Worm (Caenorhabditis elegans) whole organism, mixed stage, embryonic: ENCODE data around the gene pus-1.

ENCODE experiments used
- bed-3 ChIP-seq: fragments of 200-800 bp; sonication (Bioruptor generic); optimal IDR thresholded peaks from 3 replicates; lab custom pipeline; 2018; ENCODE audit warnings: mild to moderate bottlenecking, missing genetic modification characterization, moderate library complexity, missing compliant biosample characterization
- flh-1 ChIP-seq: fragments of 200-800 bp; sonication (Bioruptor generic); optimal IDR thresholded peaks from 2 replicates; lab custom pipeline; 2018; ENCODE audit warnings: mild to moderate bottlenecking, missing genetic modification characterization, moderate library complexity, missing compliant biosample characterization
- ham-2 ChIP-seq: fragments of 200-800 bp; sonication (Bioruptor generic); optimal IDR thresholded peaks from 2 replicates; lab custom pipeline; 2018; ENCODE audit warnings: mild to moderate bottlenecking, missing genetic modification characterization, missing compliant biosample characterization
- lsy-2 ChIP-seq: fragments of 150-350 bp; optimal IDR thresholded peaks from 2 replicates; lab custom pipeline; 2014; ENCODE audit warnings: missing biosample characterization, missing genetic modification characterization
- mab-5 ChIP-seq: fragments of 150-350 bp; optimal IDR thresholded peaks from 2 replicates; lab custom pipeline; 2014; ENCODE audit warnings: missing biosample characterization, missing genetic modification characterization
- nhr-12 ChIP-seq: fragments of 150-350 bp; optimal IDR thresholded peaks from 2 replicates; lab custom pipeline; 2014; ENCODE audit warnings: missing biosample characterization, missing genetic modification characterization
- nhr-237 ChIP-seq: fragments of 150-350 bp; optimal IDR thresholded peaks from 2 replicates; lab custom pipeline; 2014; ENCODE audit warnings: missing biosample characterization, missing genetic modification characterization
- pha-4 ChIP-seq: fragments of 150-350 bp; optimal IDR thresholded peaks from 2 replicates; lab custom pipeline; 2018; ENCODE audit warnings: missing biosample characterization, missing genetic modification reagents, missing genetic modification characterization
- sptf-1 ChIP-seq: sonication (generic microtip); optimal IDR thresholded peaks from 2 replicates; lab custom pipeline; 2017; ENCODE audit warnings: mild to moderate bottlenecking, missing genetic modification characterization, moderate library complexity, missing compliant biosample characterization
- unc-120 ChIP-seq: sonication (generic microtip); optimal IDR thresholded peaks from 2 replicates; lab custom pipeline; 2017; ENCODE audit warnings: missing genetic modification characterization, missing compliant biosample characterization; ENCODE audit not compliant: poor library complexity, severe bottlenecking
- unc-62 ChIP-seq: fragments of 150-350 bp; optimal IDR thresholded peaks from 2 replicates; lab custom pipeline; 2014; ENCODE audit warnings: missing biosample characterization, missing genetic modification reagents, missing genetic modification characterization
- ztf-11 ChIP-seq: fragments of 150-350 bp; optimal IDR thresholded peaks from 2 replicates; lab custom pipeline; 2014; ENCODE audit warnings: missing biosample characterization, missing genetic modification characterization

DNA sequence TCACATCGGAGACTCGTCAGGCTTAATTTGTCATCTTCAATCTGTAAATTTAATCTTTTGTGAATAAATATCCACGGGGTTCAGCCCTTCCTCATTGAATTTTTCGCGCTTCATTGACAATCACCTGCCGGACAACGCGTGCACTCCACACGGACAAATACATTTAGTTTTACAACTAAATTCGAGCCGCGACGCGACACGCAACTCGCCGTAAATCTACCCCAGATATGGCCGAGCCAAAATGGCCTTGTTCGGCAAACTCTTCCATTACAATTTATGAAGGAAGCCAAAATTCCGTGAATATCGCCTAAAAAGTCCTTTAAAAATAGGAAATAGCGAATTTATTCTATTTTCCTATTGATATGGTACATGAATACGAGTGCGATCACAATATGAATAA, 50.0 kb downstream of the pus-1 start:
- TF ChIP-seq nhr-12 (tag; lab: Kevin White, UChicago) (no peak), mab-5 (no peak), ztf-11 (tag; lab: Kevin White, UChicago) (no peak), bed-3 (GFP tag; lab: Kevin White, UChicago) (no peak), ham-2 (GFP tag; lab: Kevin White, UChicago) (no peak), unc-62 (no peak), lsy-2 (tag; lab: Kevin White, UChicago) (no peak), sptf-1 (tag; lab: Kevin White, UChicago) (no peak), nhr-237 (tag; lab: Kevin White, UChicago) (no peak), flh-1 (GFP tag; lab: Kevin White, UChicago) (no peak), pha-4 (tag; lab: Kevin White, UChicago) (no peak), unc-120 (tag; lab: Kevin White, UChicago) (no peak)
